Worm (Caenorhabditis elegans) whole organism, mixed stage, embryonic: ENCODE results near the gene cka-1.

Experiments
- M03D4.4 ChIP-seq: sonication (generic microtip); optimal IDR thresholded peaks from 2 replicates; lab custom pipeline; 2017; ENCODE audit warnings: mild to moderate bottlenecking, missing genetic modification characterization, missing compliant biosample characterization
- bed-3 ChIP-seq: fragments of 200-800 bp; sonication (Bioruptor generic); optimal IDR thresholded peaks from 3 replicates; lab custom pipeline; 2018; ENCODE audit warnings: mild to moderate bottlenecking, missing genetic modification characterization, moderate library complexity, missing compliant biosample characterization
- blmp-1 ChIP-seq: fragments of 150-350 bp; optimal IDR thresholded peaks from 2 replicates; lab custom pipeline; 2014; ENCODE audit warnings: missing biosample characterization, missing genetic modification characterization
- ceh-39 ChIP-seq: fragments of 150-350 bp; optimal IDR thresholded peaks from 2 replicates; lab custom pipeline; 2014; ENCODE audit warnings: missing biosample characterization, missing genetic modification characterization
- ceh-43 ChIP-seq: fragments of 200-800 bp; sonication (Bioruptor generic); optimal IDR thresholded peaks from 2 replicates; lab custom pipeline; 2018; ENCODE audit warnings: mild to moderate bottlenecking, missing genetic modification characterization, moderate library complexity, missing compliant biosample characterization
- ces-1 ChIP-seq: fragments of 150-350 bp; optimal IDR thresholded peaks from 2 replicates; lab custom pipeline; 2014; ENCODE audit warnings: missing biosample characterization, missing genetic modification reagents, missing genetic modification characterization
- cnd-1 ChIP-seq: fragments of 200-800 bp; sonication (Bioruptor generic); optimal IDR thresholded peaks from 2 replicates; lab custom pipeline; 2018; ENCODE audit warnings: mild to moderate bottlenecking, missing genetic modification characterization, missing compliant biosample characterization
- drap-1 ChIP-seq: fragments of 200-800 bp; sonication (Bioruptor generic); optimal IDR thresholded peaks from 3 replicates; lab custom pipeline; 2018; ENCODE audit warnings: mild to moderate bottlenecking, missing genetic modification characterization, missing compliant biosample characterization
- elt-1 ChIP-seq: sonication (generic microtip); optimal IDR thresholded peaks from 2 replicates; lab custom pipeline; 2017; ENCODE audit warnings: missing genetic modification characterization, mild to moderate bottlenecking, missing compliant biosample characterization, antibody characterized with exemption, moderate library complexity, borderline replicate concordance; ENCODE audit not compliant: insufficient read depth
- elt-3 ChIP-seq: fragments of 150-350 bp; optimal IDR thresholded peaks from 2 replicates; lab custom pipeline; 2014; ENCODE audit warnings: missing biosample characterization, missing genetic modification characterization
- flh-1 ChIP-seq: fragments of 200-800 bp; sonication (Bioruptor generic); optimal IDR thresholded peaks from 2 replicates; lab custom pipeline; 2018; ENCODE audit warnings: mild to moderate bottlenecking, missing genetic modification characterization, moderate library complexity, missing compliant biosample characterization
- ham-2 ChIP-seq: fragments of 200-800 bp; sonication (Bioruptor generic); optimal IDR thresholded peaks from 2 replicates; lab custom pipeline; 2018; ENCODE audit warnings: mild to moderate bottlenecking, missing genetic modification characterization, missing compliant biosample characterization
- hlh-1 ChIP-seq: fragments of 150-350 bp; optimal IDR thresholded peaks from 2 replicates; lab custom pipeline; 2014; ENCODE audit warnings: missing biosample characterization, missing genetic modification reagents, missing genetic modification characterization
- lin-13 ChIP-seq: fragments of 150-350 bp; optimal IDR thresholded peaks from 2 replicates; lab custom pipeline; 2014; ENCODE audit warnings: missing biosample characterization, missing genetic modification characterization
- lin-32 ChIP-seq: fragments of 200-800 bp; sonication (Bioruptor generic); optimal IDR thresholded peaks from 2 replicates; lab custom pipeline; 2018; ENCODE audit warnings: mild to moderate bottlenecking, missing genetic modification characterization, missing compliant biosample characterization
- lsy-2 ChIP-seq: fragments of 150-350 bp; optimal IDR thresholded peaks from 2 replicates; lab custom pipeline; 2014; ENCODE audit warnings: missing biosample characterization, missing genetic modification characterization
- mab-5 ChIP-seq: fragments of 150-350 bp; optimal IDR thresholded peaks from 2 replicates; lab custom pipeline; 2014; ENCODE audit warnings: missing biosample characterization, missing genetic modification characterization
- mep-1 ChIP-seq: fragments of 150-350 bp; optimal IDR thresholded peaks from 2 replicates; lab custom pipeline; 2017; ENCODE audit warnings: missing biosample characterization, missing genetic modification reagents, missing genetic modification characterization, inconsistent platforms
- nhr-12 ChIP-seq: fragments of 150-350 bp; optimal IDR thresholded peaks from 2 replicates; lab custom pipeline; 2014; ENCODE audit warnings: missing biosample characterization, missing genetic modification characterization
- nhr-2 ChIP-seq: fragments of 150-350 bp; optimal IDR thresholded peaks from 2 replicates; lab custom pipeline; 2014; ENCODE audit warnings: missing biosample characterization, missing genetic modification characterization
- nhr-76 ChIP-seq: sonication (generic microtip); optimal IDR thresholded peaks from 2 replicates; lab custom pipeline; 2017; ENCODE audit warnings: missing biosample characterization, missing genetic modification characterization
- pha-4 ChIP-seq: fragments of 150-350 bp; optimal IDR thresholded peaks from 2 replicates; lab custom pipeline; 2018; ENCODE audit warnings: missing biosample characterization, missing genetic modification reagents, missing genetic modification characterization
- sem-2 ChIP-seq: fragments of 200-800 bp; sonication (Bioruptor generic); optimal IDR thresholded peaks from 2 replicates; lab custom pipeline; 2018; ENCODE audit warnings: mild to moderate bottlenecking, missing genetic modification characterization, missing compliant biosample characterization
- snpc-4 ChIP-seq: fragments of 150-350 bp; optimal IDR thresholded peaks from 2 replicates; lab custom pipeline; 2014; ENCODE audit warnings: missing biosample characterization, missing genetic modification characterization
- sptf-1 ChIP-seq: sonication (generic microtip); optimal IDR thresholded peaks from 2 replicates; lab custom pipeline; 2017; ENCODE audit warnings: mild to moderate bottlenecking, missing genetic modification characterization, moderate library complexity, missing compliant biosample characterization
- tbx-8 ChIP-seq: fragments of 200-800 bp; sonication (Bioruptor generic); optimal IDR thresholded peaks from 2 replicates; lab custom pipeline; 2018; ENCODE audit warnings: mild to moderate bottlenecking, missing genetic modification characterization, moderate library complexity, missing compliant biosample characterization
- unc-120 ChIP-seq: sonication (generic microtip); optimal IDR thresholded peaks from 2 replicates; lab custom pipeline; 2017; ENCODE audit warnings: missing genetic modification characterization, missing compliant biosample characterization; ENCODE audit not compliant: poor library complexity, severe bottlenecking
- unc-39 ChIP-seq: fragments of 150-350 bp; optimal IDR thresholded peaks from 2 replicates; lab custom pipeline; 2014; ENCODE audit warnings: missing biosample characterization, missing genetic modification characterization
- unc-62 ChIP-seq: fragments of 150-350 bp; optimal IDR thresholded peaks from 2 replicates; lab custom pipeline; 2014; ENCODE audit warnings: missing biosample characterization, missing genetic modification reagents, missing genetic modification characterization
- zip-8 ChIP-seq: fragments of 150-350 bp; optimal IDR thresholded peaks from 2 replicates; lab custom pipeline; 2014; ENCODE audit warnings: missing biosample characterization, missing genetic modification characterization
- ztf-11 ChIP-seq: fragments of 150-350 bp; optimal IDR thresholded peaks from 2 replicates; lab custom pipeline; 2014; ENCODE audit warnings: missing biosample characterization, missing genetic modification characterization

Gene cka-1

ce11 chrIV:9766250-9766649 is 28.8 kb upstream of the cka-1 start, which contains the start of gene ssp-36:
Gene ssp-36, minus strand, starts transcription at chrIV:9766350.
- no peak for TF ChIP-seq ceh-43
- TF ChIP-seq drap-1 (GFP tag; lab: Kevin White, UChicago), result no peak
- no peak for TF ChIP-seq ceh-39
- no peak for TF ChIP-seq mep-1
- no peak for TF ChIP-seq blmp-1 (tag; lab: Kevin White, UChicago)
- no peak for TF ChIP-seq unc-62 (GFP tag; lab: Kevin White, UChicago)
- TF ChIP-seq lin-32 (GFP tag; lab: Kevin White, UChicago), result no peak
- no peak for TF ChIP-seq unc-120
- no peak for TF ChIP-seq ces-1 (GFP tag; lab: Kevin White, UChicago)
- no peak for TF ChIP-seq sptf-1 (tag; lab: Kevin White, UChicago)

- TF ChIP-seq nhr-2 (tag; lab: Kevin White, UChicago) (no peak), elt-3 (no peak), elt-1 (tag; lab: Kevin White, UChicago) (no peak), sptf-1 (tag; lab: Kevin White, UChicago) (no peak), mab-5 (tag; lab: Kevin White, UChicago) (no peak), nhr-12 (tag; lab: Kevin White, UChicago) (no peak), M03D4.4 (tag; lab: Kevin White, UChicago) (no peak), unc-62 (GFP tag; lab: Kevin White, UChicago) (no peak), flh-1 (GFP tag; lab: Kevin White, UChicago) (no peak), ztf-11 (no peak), zip-8 (tag; lab: Kevin White, UChicago) (no peak), ces-1 (GFP tag; lab: Kevin White, UChicago) (no peak), blmp-1 (tag; lab: Kevin White, UChicago) (no peak), ceh-39 (no peak), pha-4 (tag; lab: Kevin White, UChicago) (no peak), cnd-1 (tag; lab: Kevin White, UChicago) (no peak)
Measured at ce11 chrIV:9762667-9763173, 25.3 kb upstream of the cka-1 start.

DNA sequence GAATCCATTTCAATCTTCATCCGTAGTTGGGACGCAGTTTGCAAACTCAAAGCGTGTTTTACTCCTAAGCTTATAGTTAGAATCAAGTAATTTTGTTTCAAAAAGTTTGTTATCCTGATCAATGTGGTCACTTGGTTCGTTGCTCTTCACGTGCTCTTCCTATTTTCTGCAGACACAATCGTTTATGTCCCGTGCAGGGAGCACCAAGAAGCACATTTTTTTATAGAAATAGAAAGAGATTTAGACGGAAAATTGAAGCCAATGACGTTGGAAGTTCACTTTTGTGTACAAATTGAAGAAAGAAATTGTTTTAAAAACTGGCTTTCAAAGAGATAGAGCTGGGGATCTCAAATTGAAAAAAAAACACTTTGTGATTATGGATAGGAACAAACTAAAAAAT is 24.3 kb upstream of the cka-1 start:
- TF ChIP-seq ceh-43, result no peak
- no peak for TF ChIP-seq mab-5 (tag; lab: Kevin White, UChicago)
- no peak for TF ChIP-seq ceh-39
- TF ChIP-seq lin-13 (tag; lab: Kevin White, UChicago), result no peak
- no peak for TF ChIP-seq M03D4.4 (tag; lab: Kevin White, UChicago)
- TF ChIP-seq bed-3 (GFP tag; lab: Kevin White, UChicago), result no peak
- no peak for TF ChIP-seq unc-120
- TF ChIP-seq flh-1 (GFP tag; lab: Kevin White, UChicago), result no peak
- no peak for TF ChIP-seq unc-39 (tag; lab: Kevin White, UChicago)
- no peak for TF ChIP-seq zip-8 (tag; lab: Kevin White, UChicago)
- no peak for TF ChIP-seq lin-32 (GFP tag; lab: Kevin White, UChicago)
- TF ChIP-seq hlh-1 (tag; lab: Kevin White, UChicago), result no peak
- no peak for TF ChIP-seq elt-3
- TF ChIP-seq sem-2 (GFP tag; lab: Kevin White, UChicago), result no peak

DNA sequence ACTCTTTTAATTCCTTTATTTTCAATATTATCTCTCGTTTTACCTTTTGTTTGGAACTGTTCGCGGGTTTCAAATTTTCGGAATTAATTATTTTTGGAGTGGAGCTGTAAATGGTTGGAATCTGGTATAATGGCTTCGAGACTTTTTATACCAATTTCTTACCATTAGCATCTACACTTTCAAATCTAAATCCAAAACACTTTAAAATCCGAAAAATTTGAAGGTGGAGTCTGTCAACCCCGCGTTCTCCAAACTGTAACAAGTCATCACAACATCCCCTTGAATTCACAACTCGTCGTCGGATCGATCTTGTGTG is 20.0 kb upstream of the cka-1 start, which contains the start of gene nhr-97:
Gene nhr-97 (plus strand): TSS at position 217 of the 316 bp plus-strand sequence.
- TF ChIP-seq nhr-12 (tag; lab: Kevin White, UChicago) (no peak), nhr-2 (tag; lab: Kevin White, UChicago) (no peak), elt-1 (tag; lab: Kevin White, UChicago) (no peak), cnd-1 (tag; lab: Kevin White, UChicago) (no peak), tbx-8 (GFP tag; lab: Kevin White, UChicago) (no peak), ham-2 (GFP tag; lab: Kevin White, UChicago) (no peak), lsy-2 (tag; lab: Kevin White, UChicago) (no peak), ceh-39 (no peak), M03D4.4 (tag; lab: Kevin White, UChicago) (no peak), ces-1 (GFP tag; lab: Kevin White, UChicago) (no peak), snpc-4 (tag; lab: Kevin White, UChicago) (no peak), nhr-76 (tag; lab: Kevin White, UChicago) (no peak)
